Fruit fly (Drosophila melanogaster) whole organism: ENCODE data around the gene CG3764.

Experiments used
- Dll ChIP-seq: fragments of >200 bp; optimal IDR thresholded peaks from 2 replicates; lab custom pipeline; 2017
- EcR ChIP-seq, 2 experiments: fragments of >200 bp; optimal IDR thresholded peaks; 2 replicates each; lab custom pipeline; 2017; ENCODE audit warnings: missing biosample characterization in 2 of 2, missing genetic modification characterization in 2 of 2, missing genetic modification reagents in 2 of 2
- pan ChIP-seq: fragments of >200 bp; optimal IDR thresholded peaks from 2 replicates; lab custom pipeline; 2017
- psq ChIP-seq: fragments of >200 bp; optimal IDR thresholded peaks from 2 replicates; lab custom pipeline; 2017
- usp ChIP-seq: fragments of >200 bp; optimal IDR thresholded peaks from 2 replicates; lab custom pipeline; 2017; ENCODE audit warnings: missing biosample characterization, missing genetic modification characterization, mixed read lengths

dm6 chr3L:17044799-17045198, 32.4 kb upstream of the CG3764 start, which contains the start of gene Pop5:
- TF ChIP-seq usp (GFP tag; lab: Kevin White, UChicago): no peak
- TF ChIP-seq EcR (GFP tag; optimal IDR thresholded peaks at IDR 0.05; lab: Kevin White, UChicago): no peak
- TF ChIP-seq Dll: no peak
- TF ChIP-seq pan (lab: Kevin White, UChicago): no peak
- no peak for TF ChIP-seq psq (lab: Kevin White, UChicago)
